Worm (Caenorhabditis elegans) whole organism, L1 larva: ENCODE results near the gene Y54E2A.5.

ENCODE experiments used
- ets-5 ChIP-seq: fragments of 200-800 bp; sonication (Bioruptor generic); IDR thresholded peaks from 2 replicates; pipeline ENCODE4 v1.3.6; 2022; ENCODE audit warnings: missing genetic modification characterization, missing compliant biosample characterization
- nhr-237 ChIP-seq: fragments of 150-350 bp; optimal IDR thresholded peaks from 2 replicates; lab custom pipeline; 2014; ENCODE audit warnings: missing biosample characterization, missing genetic modification characterization
- nhr-28 ChIP-seq: fragments of 150-350 bp; optimal IDR thresholded peaks from 2 replicates; lab custom pipeline; 2014; ENCODE audit warnings: missing biosample characterization, missing genetic modification characterization
- nhr-76 ChIP-seq: sonication (generic microtip); optimal IDR thresholded peaks from 2 replicates; lab custom pipeline; 2017; ENCODE audit warnings: missing biosample characterization, missing genetic modification characterization
- nhr-77 ChIP-seq: fragments of 150-350 bp; optimal IDR thresholded peaks from 2 replicates; lab custom pipeline; 2014; ENCODE audit warnings: missing biosample characterization, missing genetic modification characterization
- swsn-7 ChIP-seq: sonication (generic microtip); optimal IDR thresholded peaks from 2 replicates; lab custom pipeline; 2016; ENCODE audit warnings: missing genetic modification characterization, missing compliant biosample characterization
- unc-62 ChIP-seq: fragments of 150-350 bp; optimal IDR thresholded peaks from 2 replicates; lab custom pipeline; 2014; ENCODE audit warnings: missing biosample characterization, missing genetic modification reagents, missing genetic modification characterization

- no peak for TF ChIP-seq nhr-77
- no peak for TF ChIP-seq unc-62
- TF ChIP-seq swsn-7, result no peak
- TF ChIP-seq ets-5 (GFP tag; lab: Robert Waterston, UW), result no peak
- no peak for TF ChIP-seq nhr-28 (tag; lab: Kevin White, UChicago)
- TF ChIP-seq nhr-237, result no peak
- TF ChIP-seq nhr-76, result no peak
These were observed 12.5 kb downstream of the Y54E2A.5 start for ce11 chrII:14745127-14745526.
